Worm (Caenorhabditis elegans) whole organism, L1 larva: Measurements from ENCODE around the gene F58H1.2.

ENCODE experiments used
- C04F5.9 ChIP-seq: sonication (generic microtip); optimal IDR thresholded peaks from 2 replicates; lab custom pipeline; 2016; ENCODE audit warnings: missing genetic modification characterization, missing compliant biosample characterization
- C16A3.4 ChIP-seq: fragments of 150-350 bp; optimal IDR thresholded peaks from 2 replicates; lab custom pipeline; 2014; ENCODE audit warnings: missing biosample characterization, missing genetic modification characterization
- F16B12.6 ChIP-seq: fragments of 150-350 bp; optimal IDR thresholded peaks from 2 replicates; lab custom pipeline; 2014; ENCODE audit warnings: missing biosample characterization, missing genetic modification characterization
- aha-1 ChIP-seq: fragments of 150-350 bp; optimal IDR thresholded peaks from 2 replicates; lab custom pipeline; 2014; ENCODE audit warnings: missing biosample characterization, missing genetic modification characterization
- alr-1 ChIP-seq: fragments of 200-800 bp; sonication (Bioruptor generic); optimal IDR thresholded peaks from 2 replicates; lab custom pipeline; 2018; ENCODE audit warnings: borderline replicate concordance, mild to moderate bottlenecking, missing genetic modification characterization, missing compliant biosample characterization
- ama-1 ChIP-seq: fragments of 150-350 bp; optimal IDR thresholded peaks from 2 replicates; lab custom pipeline; 2014
- blmp-1 ChIP-seq: fragments of 150-350 bp; optimal IDR thresholded peaks from 2 replicates; lab custom pipeline; 2014; ENCODE audit warnings: missing biosample characterization, missing genetic modification characterization
- ceh-8 ChIP-seq: fragments of 200-800 bp; sonication (Bioruptor generic); optimal IDR thresholded peaks from 2 replicates; lab custom pipeline; 2018; ENCODE audit warnings: mild to moderate bottlenecking, missing genetic modification characterization, moderate library complexity, missing compliant biosample characterization
- ceh-82 ChIP-seq, 3 experiments: fragments of 150-350 bp in 1 of 3; sonication (generic microtip) in 2 of 3; optimal IDR thresholded peaks; 2 replicates each; lab custom pipeline; 2014 to 2017; ENCODE audit warnings: missing biosample characterization in 3 of 3, missing genetic modification characterization in 3 of 3
- ces-1 ChIP-seq: fragments of 150-350 bp; optimal IDR thresholded peaks from 2 replicates; lab custom pipeline; 2014; ENCODE audit warnings: missing biosample characterization, missing genetic modification reagents, missing genetic modification characterization
- dpl-1 ChIP-seq, 3 experiments: fragments of 150-350 bp in 2 of 3; sonication (generic microtip) in 1 of 3; optimal IDR thresholded peaks; 2 replicates each; lab custom pipeline; 2014 to 2017; ENCODE audit warnings: missing biosample characterization in 3 of 3, missing genetic modification characterization in 3 of 3, missing genetic modification reagents in 3 of 3
- efl-1 ChIP-seq, 4 experiments: fragments of 150-350 bp; optimal IDR thresholded peaks in 3 of 4; peaks in 1 of 4; 1 replicate in 1 of 4; 2 replicates in 3 of 4; lab custom pipeline; 2014; ENCODE audit warnings: missing biosample characterization in 2 of 4, missing genetic modification characterization in 2 of 4, missing genetic modification reagents in 2 of 4
- efl-3 ChIP-seq: fragments of 200-800 bp; sonication (Bioruptor generic); optimal IDR thresholded peaks from 2 replicates; lab custom pipeline; 2018; ENCODE audit warnings: mild to moderate bottlenecking, missing genetic modification characterization, missing compliant biosample characterization
- egl-13 ChIP-seq: sonication (generic microtip); optimal IDR thresholded peaks from 2 replicates; lab custom pipeline; 2016; ENCODE audit warnings: missing genotype, missing genetic modification reagents, missing genetic modification characterization, missing compliant biosample characterization
- elt-2 ChIP-seq: sonication (generic microtip); optimal IDR thresholded peaks from 2 replicates; lab custom pipeline; 2016; ENCODE audit warnings: missing genetic modification characterization, mild to moderate bottlenecking, inconsistent platforms, missing compliant biosample characterization, missing genetic modification reagents
- elt-3 ChIP-seq, 6 experiments: fragments of 150-350 bp in 1 of 6; sonication (generic microtip); optimal IDR thresholded peaks; 2 replicates each; lab custom pipeline; 2017 to 2018; ENCODE audit warnings: missing biosample characterization in 6 of 6, missing genetic modification characterization in 6 of 6, inconsistent platforms in 1 of 6
- grh-1 ChIP-seq: fragments of 200-800 bp; sonication (Bioruptor generic); IDR thresholded peaks from 2 replicates; pipeline ENCODE4 v1.3.6; 2022; ENCODE audit warnings: missing genetic modification reagents, missing genetic modification characterization, missing compliant biosample characterization
- hlh-17 ChIP-seq: fragments of 200-800 bp; sonication (Bioruptor generic); optimal IDR thresholded peaks from 2 replicates; lab custom pipeline; 2018; ENCODE audit warnings: missing genetic modification characterization, mild to moderate bottlenecking, missing compliant biosample characterization, moderate library complexity, borderline replicate concordance
- hpl-2 ChIP-seq: fragments of 150-350 bp; optimal IDR thresholded peaks from 2 replicates; lab custom pipeline; 2014; ENCODE audit warnings: missing biosample characterization, missing genetic modification reagents, missing genetic modification characterization
- irx-1 ChIP-seq: sonication (generic microtip); optimal IDR thresholded peaks from 2 replicates; lab custom pipeline; 2016; ENCODE audit warnings: missing genetic modification characterization, missing compliant biosample characterization
- jun-1 ChIP-seq: fragments of 150-350 bp; optimal IDR thresholded peaks from 2 replicates; lab custom pipeline; 2014; ENCODE audit warnings: missing biosample characterization, missing genetic modification reagents, missing genetic modification characterization
- lin-14 ChIP-seq: fragments of 200-800 bp; sonication (Bioruptor generic); optimal IDR thresholded peaks from 2 replicates; lab custom pipeline; 2018; ENCODE audit warnings: mild to moderate bottlenecking, missing genetic modification characterization, moderate library complexity, missing compliant biosample characterization
- lin-35 ChIP-seq, 2 experiments: fragments of 150-350 bp; optimal IDR thresholded peaks; 2 replicates each; lab custom pipeline; 2014; ENCODE audit warnings: missing biosample characterization in 2 of 2, missing genetic modification characterization in 2 of 2, missing genetic modification reagents in 2 of 2
- lin-39 ChIP-seq: fragments of 150-350 bp; optimal IDR thresholded peaks from 2 replicates; lab custom pipeline; 2014; ENCODE audit warnings: missing biosample characterization, missing genetic modification reagents, missing genetic modification characterization
- lir-3 ChIP-seq: sonication (generic microtip); optimal IDR thresholded peaks from 2 replicates; lab custom pipeline; 2016; ENCODE audit warnings: mild to moderate bottlenecking, missing genetic modification characterization, moderate library complexity, missing compliant biosample characterization; ENCODE audit not compliant: poor library complexity
- lsy-2 ChIP-seq, 2 experiments: fragments of 150-350 bp; optimal IDR thresholded peaks; 2 replicates each; lab custom pipeline; 2014; ENCODE audit warnings: missing biosample characterization in 2 of 2, missing genetic modification characterization in 2 of 2
- mdl-1 ChIP-seq, 2 experiments: fragments of 150-350 bp; optimal IDR thresholded peaks; 2 replicates each; lab custom pipeline; 2014 to 2017; ENCODE audit warnings: missing biosample characterization in 2 of 2, missing genetic modification characterization in 2 of 2, inconsistent platforms in 1 of 2
- mep-1 ChIP-seq: fragments of 150-350 bp; optimal IDR thresholded peaks from 2 replicates; lab custom pipeline; 2014; ENCODE audit warnings: missing biosample characterization, missing genetic modification characterization
- nhr-11 ChIP-seq: fragments of 150-350 bp; optimal IDR thresholded peaks from 2 replicates; lab custom pipeline; 2014; ENCODE audit warnings: missing biosample characterization, missing genetic modification characterization
- nhr-19 ChIP-seq: fragments of 200-800 bp; sonication (Bioruptor generic); conservative IDR thresholded peaks from 2 replicates; pipeline ENCODE4 v1.3.6; 2022; ENCODE audit warnings: missing genetic modification characterization, missing compliant biosample characterization
- nhr-20 ChIP-seq: sonication (generic microtip); optimal IDR thresholded peaks from 2 replicates; lab custom pipeline; 2016; ENCODE audit warnings: mild to moderate bottlenecking, missing genetic modification characterization, missing compliant biosample characterization
- nhr-28 ChIP-seq: fragments of 150-350 bp; optimal IDR thresholded peaks from 2 replicates; lab custom pipeline; 2014; ENCODE audit warnings: missing biosample characterization, missing genetic modification characterization
- nhr-47 ChIP-seq: sonication (generic microtip); optimal IDR thresholded peaks from 2 replicates; lab custom pipeline; 2016; ENCODE audit warnings: mild to moderate bottlenecking, missing genetic modification characterization, moderate library complexity, missing compliant biosample characterization
- nhr-77 ChIP-seq: fragments of 150-350 bp; optimal IDR thresholded peaks from 2 replicates; lab custom pipeline; 2014; ENCODE audit warnings: missing biosample characterization, missing genetic modification characterization
- nhr-85 ChIP-seq: sonication (generic microtip); peaks from one replicate; lab custom pipeline; 2016; ENCODE audit warnings: missing genetic modification characterization, inconsistent platforms, missing compliant biosample characterization
- nhr-90 ChIP-seq: sonication (generic microtip); optimal IDR thresholded peaks from 2 replicates; lab custom pipeline; 2016; ENCODE audit warnings: mild to moderate bottlenecking, missing genetic modification characterization, missing compliant biosample characterization; ENCODE audit not compliant: poor library complexity
- pax-3 ChIP-seq: fragments of 200-800 bp; sonication (Bioruptor generic); optimal IDR thresholded peaks from 2 replicates; lab custom pipeline; 2018; ENCODE audit warnings: mild to moderate bottlenecking, missing genetic modification characterization, moderate library complexity, missing compliant biosample characterization
- rnt-1 ChIP-seq: sonication (generic microtip); optimal IDR thresholded peaks from 2 replicates; lab custom pipeline; 2016; ENCODE audit warnings: mild to moderate bottlenecking, missing genetic modification characterization, moderate library complexity, missing compliant biosample characterization
- skn-1 ChIP-seq: fragments of 150-350 bp; optimal IDR thresholded peaks from 2 replicates; lab custom pipeline; 2014; ENCODE audit warnings: missing biosample characterization, missing genetic modification characterization
- snpc-4 ChIP-seq: fragments of 150-350 bp; optimal IDR thresholded peaks from 2 replicates; lab custom pipeline; 2014; ENCODE audit warnings: missing biosample characterization, missing genetic modification characterization
- snu-23 ChIP-seq: sonication (generic microtip); optimal IDR thresholded peaks from 2 replicates; lab custom pipeline; 2016; ENCODE audit warnings: missing genetic modification characterization, missing compliant biosample characterization
- sox-4 ChIP-seq: sonication (generic microtip); optimal IDR thresholded peaks from 2 replicates; lab custom pipeline; 2016; ENCODE audit warnings: missing genetic modification characterization, missing compliant biosample characterization
- swsn-7 ChIP-seq: sonication (generic microtip); optimal IDR thresholded peaks from 2 replicates; lab custom pipeline; 2016; ENCODE audit warnings: missing genetic modification characterization, missing compliant biosample characterization
- tbx-2 ChIP-seq: sonication (generic microtip); optimal IDR thresholded peaks from 2 replicates; lab custom pipeline; 2016; ENCODE audit warnings: missing genetic modification characterization, missing compliant biosample characterization
- tlp-1 ChIP-seq: fragments of 150-350 bp; optimal IDR thresholded peaks from 2 replicates; lab custom pipeline; 2014; ENCODE audit warnings: missing biosample characterization, missing genetic modification characterization
- unc-130 ChIP-seq: fragments of 150-350 bp; optimal IDR thresholded peaks from 2 replicates; lab custom pipeline; 2017; ENCODE audit warnings: missing biosample characterization, missing genetic modification characterization, inconsistent platforms
- unc-30 ChIP-seq: sonication (generic microtip); optimal IDR thresholded peaks from 2 replicates; lab custom pipeline; 2017; ENCODE audit warnings: missing biosample characterization, missing genetic modification characterization
- unc-62 ChIP-seq: fragments of 150-350 bp; optimal IDR thresholded peaks from 2 replicates; lab custom pipeline; 2014; ENCODE audit warnings: missing biosample characterization, missing genetic modification reagents, missing genetic modification characterization
- unc-86 ChIP-seq: sonication (generic microtip); optimal IDR thresholded peaks from 2 replicates; lab custom pipeline; 2016; ENCODE audit warnings: missing genetic modification characterization, missing compliant biosample characterization
- vab-15 ChIP-seq: sonication (generic microtip); optimal IDR thresholded peaks from 2 replicates; lab custom pipeline; 2017; ENCODE audit warnings: missing genotype, mild to moderate bottlenecking, missing genetic modification characterization, missing compliant biosample characterization
- xbp-1 ChIP-seq: sonication (generic microtip); optimal IDR thresholded peaks from 2 replicates; lab custom pipeline; 2016; ENCODE audit warnings: missing genetic modification characterization, missing compliant biosample characterization
- zip-4 ChIP-seq: fragments of 200-800 bp; sonication (Bioruptor generic); optimal IDR thresholded peaks from 2 replicates; lab custom pipeline; 2018; ENCODE audit warnings: mild to moderate bottlenecking, missing genetic modification characterization, moderate library complexity, missing compliant biosample characterization

F58H1.2 gene

ce11 chrV:11885939-11886338, 43.0 kb upstream of the F58H1.2 start:
- TF ChIP-seq elt-2 (tag; lab: Kevin White, UChicago) (peak; percentile 91), ceh-82 (tag; optimal IDR thresholded peaks at IDR 0.05; lab: Kevin White, UChicago) (peak in 1 of 3 experiments; percentile 11), nhr-47 (tag; lab: Kevin White, UChicago) (peak; percentile 60), jun-1 (tag; lab: Kevin White, UChicago) (peak; percentile 23), snu-23 (GFP tag; lab: Kevin White, UChicago) (peak; percentile 91), nhr-11 (tag; lab: Kevin White, UChicago) (no peak), zip-4 (GFP tag; lab: Kevin White, UChicago) (no peak), tbx-2 (peak; percentile 90), grh-1 (peak; percentile 41; the same call in 1 of the 2 replicates), nhr-77 (tag; lab: Kevin White, UChicago) (peak; percentile 36), ceh-8 (GFP tag; lab: Kevin White, UChicago) (no peak), C16A3.4 (peak; percentile 61), ama-1 (lab: Kevin White, UChicago) (peak; percentile 10), lin-35 (GFP tag; optimal IDR thresholded peaks at IDR 0.05; lab: Kevin White, UChicago) (peak in 1 of 2 experiments; percentile 81), egl-13 (no peak), unc-30 (tag; lab: Kevin White, UChicago) (no peak), lsy-2 (tag; optimal IDR thresholded peaks at IDR 0.05; lab: Kevin White, UChicago) (peak; percentile 51 to 56), efl-3 (no peak), mep-1 (tag; lab: Kevin White, UChicago) (peak; percentile 43), elt-3 (tag; optimal IDR thresholded peaks at IDR 0.05; lab: Kevin White, UChicago) (peak in 3 of 6 experiments; percentile 34 to 89 (median 87)), lir-3 (tag; lab: Kevin White, UChicago) (peak; percentile 68), nhr-19 (GFP tag; lab: Robert Waterston, UW) (peak; percentile 99), hlh-17 (no peak), mdl-1 (tag; optimal IDR thresholded peaks at IDR 0.05; lab: Kevin White, UChicago) (peak in 1 of 2 experiments; percentile 96), ces-1 (GFP tag; lab: Kevin White, UChicago) (no peak), F16B12.6 (tag; lab: Kevin White, UChicago) (no peak), vab-15 (tag; lab: Kevin White, UChicago) (no peak), hpl-2 (GFP tag; lab: Kevin White, UChicago) (no peak), swsn-7 (tag; lab: Kevin White, UChicago) (peak; percentile 62), sox-4 (no peak), aha-1 (tag; lab: Kevin White, UChicago) (no peak), unc-86 (tag; lab: Kevin White, UChicago) (no peak), pax-3 (tag; lab: Kevin White, UChicago) (peak; percentile 21), lin-14 (GFP tag; lab: Kevin White, UChicago) (peak; percentile 94), snpc-4 (tag; lab: Kevin White, UChicago) (peak; percentile 31), nhr-20 (peak; percentile 97), lin-39 (tag; lab: Kevin White, UChicago) (peak; percentile 18), blmp-1 (peak; percentile 54), nhr-90 (tag; lab: Kevin White, UChicago) (peak; percentile 83), nhr-28 (tag; lab: Kevin White, UChicago) (no peak), xbp-1 (tag; lab: Kevin White, UChicago) (peak; percentile 31), skn-1 (tag; lab: Kevin White, UChicago) (no peak), irx-1 (tag; lab: Kevin White, UChicago) (peak; percentile 13), alr-1 (tag; lab: Kevin White, UChicago) (no peak), nhr-85 (tag; lab: Kevin White, UChicago) (peak; percentile 90), unc-62 (no peak), dpl-1 (GFP tag; optimal IDR thresholded peaks at IDR 0.05; lab: Kevin White, UChicago) (peak in 2 of 3 experiments; percentile 24 to 51), unc-130 (tag; lab: Kevin White, UChicago) (peak; percentile 83), tlp-1 (tag; lab: Kevin White, UChicago) (no peak), rnt-1 (tag; lab: Kevin White, UChicago) (peak; percentile 75), efl-1 (optimal IDR thresholded peaks at IDR 0.05; lab: Kevin White, UChicago) (peak; percentile 7 to 23), efl-1 (GFP tag; optimal IDR thresholded peaks at IDR 0.05 in 1 of 2; lab: Kevin White, UChicago) (peak; percentile 5 to 80), C04F5.9 (tag; lab: Kevin White, UChicago) (peak; percentile 0)
